Worm (Caenorhabditis elegans) whole organism, L1 larva: ENCODE measurements around the gene hmit-1.1.
A peak's percentile ranks its signal among the peaks of the same experiment; 100 is the strongest.

ENCODE experiments used
- C16A3.4 ChIP-seq: fragments of 150-350 bp; optimal IDR thresholded peaks from 2 replicates; lab custom pipeline; 2014; ENCODE audit warnings: missing biosample characterization, missing genetic modification characterization
- F16B12.6 ChIP-seq: fragments of 150-350 bp; optimal IDR thresholded peaks from 2 replicates; lab custom pipeline; 2014; ENCODE audit warnings: missing biosample characterization, missing genetic modification characterization
- aha-1 ChIP-seq: fragments of 150-350 bp; optimal IDR thresholded peaks from 2 replicates; lab custom pipeline; 2014; ENCODE audit warnings: missing biosample characterization, missing genetic modification characterization
- aly-2 ChIP-seq: fragments of 150-350 bp; optimal IDR thresholded peaks from 2 replicates; lab custom pipeline; 2014; ENCODE audit warnings: missing biosample characterization, missing genetic modification characterization
- ama-1 ChIP-seq: fragments of 150-350 bp; optimal IDR thresholded peaks from 2 replicates; lab custom pipeline; 2014
- ceh-8 ChIP-seq: fragments of 200-800 bp; sonication (Bioruptor generic); optimal IDR thresholded peaks from 2 replicates; lab custom pipeline; 2018; ENCODE audit warnings: mild to moderate bottlenecking, missing genetic modification characterization, moderate library complexity, missing compliant biosample characterization
- ceh-82 ChIP-seq, 3 experiments: fragments of 150-350 bp in 1 of 3; sonication (generic microtip) in 2 of 3; optimal IDR thresholded peaks; 2 replicates each; lab custom pipeline; 2014 to 2017; ENCODE audit warnings: missing biosample characterization in 3 of 3, missing genetic modification characterization in 3 of 3
- ceh-90 ChIP-seq: sonication (generic microtip); optimal IDR thresholded peaks from 2 replicates; lab custom pipeline; 2016; ENCODE audit warnings: missing genetic modification characterization, missing compliant biosample characterization
- dpl-1 ChIP-seq, 3 experiments: fragments of 150-350 bp in 2 of 3; sonication (generic microtip) in 1 of 3; optimal IDR thresholded peaks; 2 replicates each; lab custom pipeline; 2014 to 2017; ENCODE audit warnings: missing biosample characterization in 3 of 3, missing genetic modification characterization in 3 of 3, missing genetic modification reagents in 3 of 3
- dsc-1 ChIP-seq: sonication (generic microtip); optimal IDR thresholded peaks from 2 replicates; lab custom pipeline; 2016; ENCODE audit warnings: mild to moderate bottlenecking, missing genetic modification characterization, missing compliant biosample characterization
- efl-1 ChIP-seq, 4 experiments: fragments of 150-350 bp; optimal IDR thresholded peaks in 3 of 4; peaks in 1 of 4; 1 replicate in 1 of 4; 2 replicates in 3 of 4; lab custom pipeline; 2014; ENCODE audit warnings: missing biosample characterization in 2 of 4, missing genetic modification characterization in 2 of 4, missing genetic modification reagents in 2 of 4
- efl-3 ChIP-seq: fragments of 200-800 bp; sonication (Bioruptor generic); optimal IDR thresholded peaks from 2 replicates; lab custom pipeline; 2018; ENCODE audit warnings: mild to moderate bottlenecking, missing genetic modification characterization, missing compliant biosample characterization
- elt-2 ChIP-seq: sonication (generic microtip); optimal IDR thresholded peaks from 2 replicates; lab custom pipeline; 2016; ENCODE audit warnings: missing genetic modification characterization, mild to moderate bottlenecking, inconsistent platforms, missing compliant biosample characterization, missing genetic modification reagents
- elt-3 ChIP-seq, 6 experiments: fragments of 150-350 bp in 1 of 6; sonication (generic microtip); optimal IDR thresholded peaks; 2 replicates each; lab custom pipeline; 2017 to 2018; ENCODE audit warnings: missing biosample characterization in 6 of 6, missing genetic modification characterization in 6 of 6, inconsistent platforms in 1 of 6
- fkh-10 ChIP-seq: sonication (generic microtip); optimal IDR thresholded peaks from 2 replicates; lab custom pipeline; 2017; ENCODE audit warnings: missing biosample characterization, missing genetic modification reagents, missing genetic modification characterization
- fkh-8 ChIP-seq: sonication (generic microtip); optimal IDR thresholded peaks from 2 replicates; lab custom pipeline; 2016; ENCODE audit warnings: mild to moderate bottlenecking, missing genetic modification characterization, missing compliant biosample characterization
- isw-1 ChIP-seq: fragments of 200-800 bp; sonication (Bioruptor generic); IDR thresholded peaks from 2 replicates; pipeline ENCODE4 v1.3.6; 2022; ENCODE audit warnings: missing genetic modification characterization, missing compliant biosample characterization
- lin-14 ChIP-seq: fragments of 200-800 bp; sonication (Bioruptor generic); optimal IDR thresholded peaks from 2 replicates; lab custom pipeline; 2018; ENCODE audit warnings: mild to moderate bottlenecking, missing genetic modification characterization, moderate library complexity, missing compliant biosample characterization
- lin-15B ChIP-seq: fragments of 150-350 bp; sonication (generic microtip); optimal IDR thresholded peaks from 3 replicates; lab custom pipeline; 2014; ENCODE audit warnings: missing biosample characterization, missing genetic modification characterization
- lin-39 ChIP-seq: fragments of 150-350 bp; optimal IDR thresholded peaks from 2 replicates; lab custom pipeline; 2014; ENCODE audit warnings: missing biosample characterization, missing genetic modification reagents, missing genetic modification characterization
- lsy-2 ChIP-seq, 2 experiments: fragments of 150-350 bp; optimal IDR thresholded peaks; 2 replicates each; lab custom pipeline; 2014; ENCODE audit warnings: missing biosample characterization in 2 of 2, missing genetic modification characterization in 2 of 2
- mep-1 ChIP-seq: fragments of 150-350 bp; optimal IDR thresholded peaks from 2 replicates; lab custom pipeline; 2014; ENCODE audit warnings: missing biosample characterization, missing genetic modification characterization
- nhr-12 ChIP-seq: sonication (generic microtip); optimal IDR thresholded peaks from 2 replicates; lab custom pipeline; 2017; ENCODE audit warnings: missing biosample characterization, missing genetic modification characterization
- nhr-19 ChIP-seq: fragments of 200-800 bp; sonication (Bioruptor generic); conservative IDR thresholded peaks from 2 replicates; pipeline ENCODE4 v1.3.6; 2022; ENCODE audit warnings: missing genetic modification characterization, missing compliant biosample characterization
- nhr-237 ChIP-seq: fragments of 150-350 bp; optimal IDR thresholded peaks from 2 replicates; lab custom pipeline; 2014; ENCODE audit warnings: missing biosample characterization, missing genetic modification characterization
- nhr-47 ChIP-seq: sonication (generic microtip); optimal IDR thresholded peaks from 2 replicates; lab custom pipeline; 2016; ENCODE audit warnings: mild to moderate bottlenecking, missing genetic modification characterization, moderate library complexity, missing compliant biosample characterization
- nhr-71 ChIP-seq: sonication (generic microtip); optimal IDR thresholded peaks from 2 replicates; lab custom pipeline; 2016; ENCODE audit warnings: mild to moderate bottlenecking, missing genetic modification characterization, moderate library complexity, missing compliant biosample characterization
- pqm-1 ChIP-seq: sonication (generic microtip); optimal IDR thresholded peaks from 3 replicates; lab custom pipeline; 2017; ENCODE audit warnings: missing biosample characterization, missing genetic modification characterization
- rnt-1 ChIP-seq: sonication (generic microtip); optimal IDR thresholded peaks from 2 replicates; lab custom pipeline; 2016; ENCODE audit warnings: mild to moderate bottlenecking, missing genetic modification characterization, moderate library complexity, missing compliant biosample characterization
- skn-1 ChIP-seq: fragments of 150-350 bp; optimal IDR thresholded peaks from 2 replicates; lab custom pipeline; 2014; ENCODE audit warnings: missing biosample characterization, missing genetic modification characterization
- snpc-4 ChIP-seq: fragments of 150-350 bp; optimal IDR thresholded peaks from 2 replicates; lab custom pipeline; 2014; ENCODE audit warnings: missing biosample characterization, missing genetic modification characterization
- snu-23 ChIP-seq: sonication (generic microtip); optimal IDR thresholded peaks from 2 replicates; lab custom pipeline; 2016; ENCODE audit warnings: missing genetic modification characterization, missing compliant biosample characterization
- swsn-7 ChIP-seq: sonication (generic microtip); optimal IDR thresholded peaks from 2 replicates; lab custom pipeline; 2016; ENCODE audit warnings: missing genetic modification characterization, missing compliant biosample characterization
- unc-130 ChIP-seq: fragments of 150-350 bp; optimal IDR thresholded peaks from 2 replicates; lab custom pipeline; 2017; ENCODE audit warnings: missing biosample characterization, missing genetic modification characterization, inconsistent platforms
- unc-62 ChIP-seq: fragments of 150-350 bp; optimal IDR thresholded peaks from 2 replicates; lab custom pipeline; 2014; ENCODE audit warnings: missing biosample characterization, missing genetic modification reagents, missing genetic modification characterization
- unc-86 ChIP-seq: sonication (generic microtip); optimal IDR thresholded peaks from 2 replicates; lab custom pipeline; 2016; ENCODE audit warnings: missing genetic modification characterization, missing compliant biosample characterization
- unc-98 ChIP-seq: fragments of 200-800 bp; sonication (Bioruptor generic); IDR thresholded peaks from 2 replicates; pipeline ENCODE4 v1.3.6; 2022; ENCODE audit warnings: missing genetic modification characterization, missing compliant biosample characterization
- vab-15 ChIP-seq: sonication (generic microtip); optimal IDR thresholded peaks from 2 replicates; lab custom pipeline; 2017; ENCODE audit warnings: missing genotype, mild to moderate bottlenecking, missing genetic modification characterization, missing compliant biosample characterization
- zip-4 ChIP-seq: fragments of 200-800 bp; sonication (Bioruptor generic); optimal IDR thresholded peaks from 2 replicates; lab custom pipeline; 2018; ENCODE audit warnings: mild to moderate bottlenecking, missing genetic modification characterization, moderate library complexity, missing compliant biosample characterization

hmit-1.1 gene

DNA sequence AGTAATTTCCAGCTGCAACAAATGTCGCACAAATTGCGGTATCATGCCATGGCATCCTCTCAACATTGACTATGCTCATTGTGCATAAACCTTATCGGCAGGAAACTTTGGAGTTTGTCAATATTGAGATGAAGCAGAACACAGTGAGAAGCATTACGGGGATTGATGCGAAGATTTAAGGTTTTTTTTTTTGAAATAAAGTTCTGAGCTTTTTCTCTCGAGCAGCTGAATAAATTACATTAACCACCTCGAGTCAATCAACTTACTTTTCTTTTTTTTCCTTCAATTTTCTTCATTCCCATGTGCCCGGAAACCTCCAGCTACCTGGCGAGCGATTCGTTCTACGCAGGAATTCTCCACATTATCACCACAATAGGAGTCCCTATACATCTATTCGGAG lies 40.5 kb upstream of the hmit-1.1 start, which contains the start of gene srh-179:
srh-179 (plus strand) TSS at position 301 of the 400 bp plus-strand sequence.
- TF ChIP-seq fkh-10 = no peak
- TF ChIP-seq snu-23 (GFP tag; lab: Kevin White, UChicago) = no peak
- no peak for TF ChIP-seq nhr-12 (tag; lab: Kevin White, UChicago)
- no peak for TF ChIP-seq pqm-1
- no peak for TF ChIP-seq dpl-1 (GFP tag; optimal IDR thresholded peaks at IDR 0.05; lab: Kevin White, UChicago)
- no peak for TF ChIP-seq rnt-1 (tag; lab: Kevin White, UChicago)
- TF ChIP-seq ceh-90 = no peak
- no peak for TF ChIP-seq vab-15 (tag; lab: Kevin White, UChicago)
- no peak for TF ChIP-seq efl-3 (GFP tag; lab: Kevin White, UChicago)
- TF ChIP-seq aha-1 (tag; lab: Kevin White, UChicago) = no peak
- TF ChIP-seq nhr-19 = no peak
- TF ChIP-seq C16A3.4 (tag; lab: Kevin White, UChicago) = no peak
- TF ChIP-seq, all 84 proteins: peak for 0

DNA sequence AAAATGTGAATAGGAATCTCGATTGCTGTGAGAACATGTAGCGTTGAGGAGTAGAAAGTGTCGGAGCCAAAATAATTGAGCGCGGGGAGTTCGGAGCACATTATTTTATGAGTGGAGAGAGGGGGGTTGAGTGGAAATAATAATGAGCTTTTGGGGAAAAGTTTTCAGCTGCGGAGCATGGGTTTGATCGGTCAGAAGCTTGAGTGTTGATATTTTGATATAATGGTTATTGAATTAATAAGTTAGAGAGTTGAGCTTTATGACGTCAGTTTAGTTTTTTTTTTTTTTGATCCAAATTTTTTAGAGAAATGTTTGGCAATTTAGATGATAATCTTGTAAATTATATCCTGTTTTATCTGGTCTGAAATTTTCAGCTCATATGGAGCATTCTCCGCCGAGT lies 36.4 kb upstream of the hmit-1.1 start, which contains the start of gene srh-178:
srh-178 (minus strand) TSS at position 101 of the 400 bp plus-strand sequence.
- no peak for TF ChIP-seq aly-2 (tag; lab: Kevin White, UChicago)
- no peak for TF ChIP-seq snpc-4 (tag; lab: Kevin White, UChicago)
- no peak for TF ChIP-seq zip-4 (GFP tag; lab: Kevin White, UChicago)
- TF ChIP-seq elt-2 (tag; lab: Kevin White, UChicago) = no peak

DNA sequence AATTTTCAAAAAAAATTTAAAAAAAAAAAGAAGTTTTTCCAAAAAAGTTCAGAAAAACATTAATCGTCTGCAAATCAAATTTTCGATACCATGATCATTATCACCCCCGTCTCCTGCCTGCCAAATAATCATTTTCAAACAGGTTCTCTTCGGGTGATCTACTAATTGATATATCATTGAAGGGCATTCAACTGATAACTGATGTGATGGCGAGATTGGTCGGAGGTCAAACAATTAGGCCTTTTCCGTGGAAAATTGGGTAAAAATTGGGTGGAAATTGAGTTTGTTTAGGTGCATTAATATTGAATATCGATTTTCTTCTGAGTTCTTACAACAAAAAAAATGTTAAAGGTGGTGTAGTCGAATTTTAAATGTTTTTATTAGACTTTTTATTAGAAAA lies 29.4 kb upstream of the hmit-1.1 start, which contains the start of gene Y51A2D.18:
Y51A2D.18 (minus strand) TSS at position 101 of the 400 bp plus-strand sequence.
- TF ChIP-seq elt-3 (tag; optimal IDR thresholded peaks at IDR 0.05; lab: Kevin White, UChicago) (peak in 3 of 6 experiments; percentile 12 to 31 (median 24)), unc-62 (GFP tag; lab: Kevin White, UChicago) (no peak), mep-1 (tag; lab: Kevin White, UChicago) (no peak)
- TF ChIP-seq, all 84 proteins: peak for 1

DNA sequence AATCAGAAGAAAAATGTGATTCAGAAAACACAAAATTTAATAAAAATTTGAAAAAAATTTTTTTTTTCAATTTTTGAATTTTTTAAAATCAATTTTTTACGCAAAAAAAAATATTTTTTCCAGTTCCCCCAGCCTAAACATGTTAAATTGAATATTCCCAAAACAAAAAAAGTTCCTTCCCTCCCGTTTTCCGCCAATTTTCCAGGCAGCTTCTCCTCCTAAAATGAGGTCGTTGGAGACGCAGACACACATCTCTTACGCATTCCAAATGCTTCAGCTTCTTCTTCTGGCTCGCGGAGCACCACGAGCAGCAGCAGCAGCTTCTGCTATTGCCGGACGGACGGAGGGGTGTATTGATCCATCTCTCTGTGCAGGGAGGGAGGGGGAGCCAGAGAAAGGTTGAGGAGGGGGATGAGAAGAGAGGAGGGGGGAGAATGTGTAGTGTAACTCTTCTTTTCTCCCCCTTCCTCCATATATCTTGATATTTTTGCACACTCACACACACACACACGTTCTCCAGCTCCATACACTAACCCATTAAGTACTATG lies 26.2 kb upstream of the hmit-1.1 start:
- TF ChIP-seq fkh-10 (peak; percentile 63), lin-14 (GFP tag; lab: Kevin White, UChicago) (peak; percentile 89), lsy-2 (tag; optimal IDR thresholded peaks at IDR 0.05; lab: Kevin White, UChicago) (peak in 1 of 2 experiments; percentile 46), dsc-1 (peak; percentile 9), unc-86 (tag; lab: Kevin White, UChicago) (peak; percentile 8), nhr-47 (tag; lab: Kevin White, UChicago) (peak; percentile 26), nhr-237 (no peak), efl-1 (optimal IDR thresholded peaks at IDR 0.05; lab: Kevin White, UChicago) (peak; percentile 22 to 32), efl-1 (GFP tag; optimal IDR thresholded peaks at IDR 0.05 in 1 of 2; lab: Kevin White, UChicago) (no peak), lin-39 (tag; lab: Kevin White, UChicago) (no peak), snu-23 (GFP tag; lab: Kevin White, UChicago) (peak; percentile 2), F16B12.6 (tag; lab: Kevin White, UChicago) (peak; percentile 20), swsn-7 (tag; lab: Kevin White, UChicago) (peak; percentile 9), unc-98 (GFP tag; lab: Robert Waterston, UW) (no peak), skn-1 (tag; lab: Kevin White, UChicago) (peak; percentile 15), ceh-8 (peak; percentile 5), ceh-82 (tag; optimal IDR thresholded peaks at IDR 0.05; lab: Kevin White, UChicago) (peak in 2 of 3 experiments; percentile 35 to 68), isw-1 (0 out of 2 replicates have a peak, but pooled peaks have one; percentile 14), fkh-8 (peak; percentile 65), nhr-71 (tag; lab: Kevin White, UChicago) (peak; percentile 38), snpc-4 (tag; lab: Kevin White, UChicago) (peak; percentile 23), aha-1 (tag; lab: Kevin White, UChicago) (no peak), unc-130 (no peak), ama-1 (no peak), lin-15B (tag; lab: Kevin White, UChicago) (peak; percentile 3), mep-1 (tag; lab: Kevin White, UChicago) (peak; percentile 12)
